Worm (Caenorhabditis elegans) whole organism, mixed stage, embryonic: ENCODE data around the gene cki-1.

ENCODE experiments used
- lin-13 ChIP-seq: fragments of 150-350 bp; optimal IDR thresholded peaks from 2 replicates; lab custom pipeline; 2014; ENCODE audit warnings: missing biosample characterization, missing genetic modification characterization
- nhr-12 ChIP-seq: fragments of 150-350 bp; optimal IDR thresholded peaks from 2 replicates; lab custom pipeline; 2014; ENCODE audit warnings: missing biosample characterization, missing genetic modification characterization

- TF ChIP-seq nhr-12 (tag; lab: Kevin White, UChicago) = no peak
- no peak for TF ChIP-seq lin-13 (tag; lab: Kevin White, UChicago)
Observed at ce11 chrII:7813645-7814044, 2.6 kb downstream of the cki-1 start.
